Fruit fly (Drosophila melanogaster): ENCODE data around the gene Noc1.

- TF ChIP-seq CG17328 (GFP tag; IDR thresholded peaks at IDR 0.05) (no peak), slbo (GFP tag; IDR thresholded peaks at IDR 0.05) (no peak), Dad (GFP tag; optimal IDR thresholded peaks at IDR 0.05) (no peak), CG3838 (GFP tag; optimal IDR thresholded peaks at IDR 0.05) (no peak), run (tag; optimal IDR thresholded peaks at IDR 0.05) (no peak), jigr1 (GFP tag; IDR thresholded peaks at IDR 0.05) (no peak), Usf (GFP tag; optimal IDR thresholded peaks at IDR 0.05) (no peak), CG3065 (GFP tag; optimal IDR thresholded peaks at IDR 0.05) (no peak), pan (optimal IDR thresholded peaks at IDR 0.05) (no peak), pan (GFP tag; optimal IDR thresholded peaks at IDR 0.05 in 1 of 2, IDR thresholded peaks at IDR 0.05 in 1 of 2) (no peak), Elba2 (GFP tag; optimal IDR thresholded peaks at IDR 0.05) (no peak), sisA (GFP tag; IDR thresholded peaks at IDR 0.05) (no peak)
Observed at dm6 chr3L:11053843-11054242, 20.7 kb upstream of the Noc1 start, which contains the start of gene CG7888.
